Worm (Caenorhabditis elegans) whole organism, young adult: ENCODE results near the gene C16D2.1.
"Not testable (repeated sequence)": the region's sequence is repeated elsewhere in the genome, so short reads cannot be mapped to it uniquely, and the experiment has no call there.

Source experiments
- B0035.1 ChIP-seq: sonication (generic microtip); optimal IDR thresholded peaks from 2 replicates; lab custom pipeline; 2016; ENCODE audit warnings: missing genetic modification characterization, mild to moderate bottlenecking, missing compliant biosample characterization, missing genotype, missing genetic modification reagents
- B0261.1 ChIP-seq: sonication (generic microtip); optimal IDR thresholded peaks from 2 replicates; lab custom pipeline; 2016; ENCODE audit warnings: mild to moderate bottlenecking, missing genetic modification characterization, moderate library complexity, missing compliant biosample characterization
- C06A6.2 ChIP-seq: fragments of 200-800 bp; sonication (Bioruptor generic); conservative IDR thresholded peaks from 2 replicates; pipeline ENCODE4 v1.3.6; 2022; ENCODE audit warnings: missing genetic modification characterization, missing compliant biosample characterization
- D2030.7 ChIP-seq: fragments of 200-800 bp; sonication (Bioruptor generic); IDR thresholded peaks from 2 replicates; pipeline ENCODE4 v1.3.6; 2022; ENCODE audit warnings: missing genetic modification reagents, missing genetic modification characterization, missing compliant biosample characterization
- F23B12.7 ChIP-seq: sonication (generic microtip); optimal IDR thresholded peaks from 2 replicates; lab custom pipeline; 2017; ENCODE audit warnings: missing genetic modification characterization, mild to moderate bottlenecking, missing compliant biosample characterization, antibody characterized with exemption, moderate library complexity; ENCODE audit not compliant: insufficient read depth
- F33H1.4 ChIP-seq: fragments of 200-800 bp; sonication (Bioruptor generic); IDR thresholded peaks from 2 replicates; pipeline ENCODE4 v1.3.6; 2022; ENCODE audit warnings: missing genetic modification reagents, missing genetic modification characterization, missing compliant biosample characterization
- F37B4.10 ChIP-seq: fragments of 200-800 bp; sonication (Bioruptor generic); IDR thresholded peaks from 2 replicates; pipeline ENCODE4 v1.3.6; 2022; ENCODE audit warnings: missing genetic modification characterization, missing compliant biosample characterization
- F39B2.1 ChIP-seq: fragments of 200-800 bp; sonication (Bioruptor generic); IDR thresholded peaks from 2 replicates; pipeline ENCODE4 v1.3.6; 2022; ENCODE audit warnings: missing genetic modification reagents, missing genetic modification characterization, missing compliant biosample characterization
- Y53G8AR.9 ChIP-seq: fragments of 200-800 bp; sonication (Bioruptor generic); conservative IDR thresholded peaks from 2 replicates; pipeline ENCODE4 v1.3.6; 2022; ENCODE audit warnings: missing genetic modification reagents, missing genetic modification characterization, missing compliant biosample characterization
- Y56A3A.18 ChIP-seq: fragments of 200-800 bp; sonication (Bioruptor generic); IDR thresholded peaks from 2 replicates; pipeline ENCODE4 v1.3.6; 2022; ENCODE audit warnings: missing genetic modification reagents, missing genetic modification characterization, missing compliant biosample characterization
- Y95B8A.8 ChIP-seq: fragments of 200-800 bp; sonication (Bioruptor generic); IDR thresholded peaks from 2 replicates; pipeline ENCODE4 v1.3.6; 2022; ENCODE audit warnings: missing genetic modification reagents, missing genetic modification characterization, missing compliant biosample characterization
- attf-5 ChIP-seq: fragments of 200-800 bp; sonication (Bioruptor generic); optimal IDR thresholded peaks from 2 replicates; lab custom pipeline; 2018; ENCODE audit warnings: mild to moderate bottlenecking, missing genetic modification characterization, missing compliant biosample characterization
- bed-1 ChIP-seq: fragments of 200-800 bp; sonication (Bioruptor generic); IDR thresholded peaks from 2 replicates; pipeline ENCODE4 v1.3.6; 2022; ENCODE audit warnings: missing genetic modification reagents, missing genetic modification characterization, missing compliant biosample characterization
- cebp-2 ChIP-seq: fragments of 200-800 bp; sonication (Bioruptor generic); IDR thresholded peaks from 2 replicates; pipeline ENCODE4 v1.3.6; 2022; ENCODE audit warnings: missing genetic modification characterization, missing compliant biosample characterization
- ceh-100 ChIP-seq: fragments of 200-800 bp; sonication (Bioruptor generic); IDR thresholded peaks from 2 replicates; pipeline ENCODE4 v1.3.6; 2022; ENCODE audit warnings: missing genetic modification reagents, missing genetic modification characterization, missing compliant biosample characterization
- ceh-40 ChIP-seq: fragments of 200-800 bp; sonication (Bioruptor generic); IDR thresholded peaks from 2 replicates; pipeline ENCODE4 v1.3.6; 2022; ENCODE audit warnings: missing genetic modification characterization, missing compliant biosample characterization
- ceh-58 ChIP-seq: fragments of 200-800 bp; sonication (Bioruptor generic); IDR thresholded peaks from 2 replicates; pipeline ENCODE4 v1.3.6; 2022; ENCODE audit warnings: missing genetic modification characterization, missing compliant biosample characterization
- ceh-91 ChIP-seq: fragments of 200-800 bp; sonication (Bioruptor generic); IDR thresholded peaks from 2 replicates; pipeline ENCODE4 v1.3.6; 2022; ENCODE audit warnings: missing genetic modification reagents, missing genetic modification characterization, missing compliant biosample characterization
- chd-7 ChIP-seq: sonication (generic microtip); optimal IDR thresholded peaks from 2 replicates; lab custom pipeline; 2016; ENCODE audit warnings: mild to moderate bottlenecking, missing genetic modification characterization, moderate library complexity, missing compliant biosample characterization
- egl-18 ChIP-seq: fragments of 200-800 bp; sonication (Bioruptor generic); IDR thresholded peaks from 2 replicates; pipeline ENCODE4 v1.3.6; 2022; ENCODE audit warnings: missing genetic modification reagents, missing genetic modification characterization, missing compliant biosample characterization
- egl-44 ChIP-seq: fragments of 200-800 bp; sonication (Bioruptor generic); IDR thresholded peaks from 2 replicates; pipeline ENCODE4 v1.3.6; 2022; ENCODE audit warnings: missing genetic modification reagents, missing genetic modification characterization, missing compliant biosample characterization
- ekl-4 ChIP-seq: fragments of 200-800 bp; sonication (Bioruptor generic); IDR thresholded peaks from 2 replicates; pipeline ENCODE4 v1.3.6; 2022; ENCODE audit warnings: missing genetic modification reagents, missing genetic modification characterization, missing compliant biosample characterization
- hlh-12 ChIP-seq: sonication (generic microtip); optimal IDR thresholded peaks from 2 replicates; lab custom pipeline; 2016; ENCODE audit warnings: missing genetic modification characterization, missing compliant biosample characterization
- hmg-1.2 ChIP-seq: fragments of 200-800 bp; sonication (Bioruptor generic); IDR thresholded peaks from 2 replicates; pipeline ENCODE4 v1.3.6; 2022; ENCODE audit warnings: missing genetic modification reagents, missing genetic modification characterization, missing compliant biosample characterization
- hsf-1 ChIP-seq: fragments of 200-800 bp; sonication (Bioruptor generic); IDR thresholded peaks from 2 replicates; pipeline ENCODE4 v1.3.6; 2022; ENCODE audit warnings: missing genetic modification reagents, missing genetic modification characterization, missing compliant biosample characterization
- let-526 ChIP-seq: fragments of 200-800 bp; sonication (Bioruptor generic); IDR thresholded peaks from 2 replicates; pipeline ENCODE4 v1.3.6; 2022; ENCODE audit warnings: missing genetic modification reagents, missing genetic modification characterization, missing compliant biosample characterization
- lin-26 ChIP-seq: fragments of 200-800 bp; sonication (Bioruptor generic); IDR thresholded peaks from 2 replicates; pipeline ENCODE4 v1.3.6; 2022; ENCODE audit warnings: missing genetic modification reagents, missing genetic modification characterization, missing compliant biosample characterization
- madf-6 ChIP-seq: fragments of 200-800 bp; sonication (Bioruptor generic); IDR thresholded peaks from 2 replicates; pipeline ENCODE4 v1.3.6; 2022; ENCODE audit warnings: missing genetic modification reagents, missing genetic modification characterization, missing compliant biosample characterization
- madf-8 ChIP-seq: fragments of 200-800 bp; sonication (Bioruptor generic); conservative IDR thresholded peaks from 2 replicates; pipeline ENCODE4 v1.3.6; 2022; ENCODE audit warnings: missing genetic modification reagents, missing genetic modification characterization, missing compliant biosample characterization
- mcd-1 ChIP-seq: fragments of 200-800 bp; sonication (Bioruptor generic); IDR thresholded peaks from 2 replicates; pipeline ENCODE4 v1.3.6; 2022; ENCODE audit warnings: missing genetic modification reagents, missing genetic modification characterization, missing compliant biosample characterization
- nfyb-1 ChIP-seq: fragments of 200-800 bp; sonication (Bioruptor generic); IDR thresholded peaks from 2 replicates; pipeline ENCODE4 v1.3.6; 2022; ENCODE audit warnings: missing genetic modification reagents, missing genetic modification characterization, missing compliant biosample characterization
- nhr-120 ChIP-seq: fragments of 200-800 bp; sonication (Bioruptor generic); IDR thresholded peaks from 2 replicates; pipeline ENCODE4 v1.3.6; 2022; ENCODE audit warnings: missing genetic modification characterization, missing compliant biosample characterization
- pbrm-1 ChIP-seq: fragments of 200-800 bp; sonication (Bioruptor generic); IDR thresholded peaks from 2 replicates; pipeline ENCODE4 v1.3.6; 2022; ENCODE audit warnings: missing genetic modification reagents, missing genetic modification characterization, missing compliant biosample characterization
- pha-4 ChIP-seq: fragments of 150-350 bp; sonication (generic microtip); optimal IDR thresholded peaks from 2 replicates; lab custom pipeline; 2014; ENCODE audit warnings: missing biosample characterization, missing genetic modification reagents, missing genetic modification characterization
- rcor-1 ChIP-seq: fragments of 200-800 bp; sonication (Bioruptor generic); IDR thresholded peaks from 2 replicates; pipeline ENCODE4 v1.3.6; 2022; ENCODE audit warnings: missing genetic modification reagents, missing genetic modification characterization, missing compliant biosample characterization
- rec-8 ChIP-seq, 2 experiments: sonication (generic microtip); optimal IDR thresholded peaks; 2 replicates each; lab custom pipeline; 2016; ENCODE audit warnings: mild to moderate bottlenecking in 2 of 2, missing genetic modification characterization in 2 of 2, missing genetic modification reagents in 2 of 2, missing genotype in 2 of 2, missing biosample characterization in 1 of 2, missing compliant biosample characterization in 1 of 2, moderate library complexity in 1 of 2
- repo-1 ChIP-seq: sonication (generic microtip); optimal IDR thresholded peaks from 2 replicates; lab custom pipeline; 2017; ENCODE audit warnings: mild to moderate bottlenecking, missing genetic modification characterization, missing compliant biosample characterization
- rpc-1 ChIP-seq, 2 experiments: fragments of 150-350 bp in 1 of 2; sonication (generic microtip) in 1 of 2; optimal IDR thresholded peaks; 2 replicates each; lab custom pipeline; 2014 to 2018; ENCODE audit warnings: missing biosample characterization in 1 of 2, missing genetic modification characterization in 1 of 2, missing genetic modification reagents in 1 of 2, missing genotype in 1 of 2
- sea-2 ChIP-seq: fragments of 200-800 bp; sonication (Bioruptor generic); IDR thresholded peaks from 2 replicates; pipeline ENCODE4 v1.3.6; 2022; ENCODE audit warnings: missing genetic modification characterization, missing compliant biosample characterization
- tbp1 ChIP-seq: fragments of 200-800 bp; sonication (Bioruptor generic); optimal IDR thresholded peaks from 2 replicates; lab custom pipeline; 2018; ENCODE audit warnings: mild to moderate bottlenecking, missing genetic modification characterization, missing compliant biosample characterization
- xnd-1 ChIP-seq: sonication (generic microtip); optimal IDR thresholded peaks from 2 replicates; lab custom pipeline; 2016; ENCODE audit warnings: missing genotype, missing genetic modification reagents, missing genetic modification characterization, missing compliant biosample characterization
- ztf-25 ChIP-seq: fragments of 200-800 bp; sonication (Bioruptor generic); IDR thresholded peaks from 2 replicates; pipeline ENCODE4 v1.3.6; 2022; ENCODE audit warnings: missing genetic modification reagents, missing genetic modification characterization, missing compliant biosample characterization
- ztf-28 ChIP-seq: fragments of 200-800 bp; sonication (Bioruptor generic); IDR thresholded peaks from 2 replicates; pipeline ENCODE4 v1.3.6; 2022; ENCODE audit warnings: missing genetic modification reagents, missing genetic modification characterization, missing compliant biosample characterization
- ztf-3 ChIP-seq: fragments of 200-800 bp; sonication (Bioruptor generic); optimal IDR thresholded peaks from 2 replicates; lab custom pipeline; 2018; ENCODE audit warnings: mild to moderate bottlenecking, missing genetic modification characterization, missing compliant biosample characterization

C16D2.1 gene

DNA sequence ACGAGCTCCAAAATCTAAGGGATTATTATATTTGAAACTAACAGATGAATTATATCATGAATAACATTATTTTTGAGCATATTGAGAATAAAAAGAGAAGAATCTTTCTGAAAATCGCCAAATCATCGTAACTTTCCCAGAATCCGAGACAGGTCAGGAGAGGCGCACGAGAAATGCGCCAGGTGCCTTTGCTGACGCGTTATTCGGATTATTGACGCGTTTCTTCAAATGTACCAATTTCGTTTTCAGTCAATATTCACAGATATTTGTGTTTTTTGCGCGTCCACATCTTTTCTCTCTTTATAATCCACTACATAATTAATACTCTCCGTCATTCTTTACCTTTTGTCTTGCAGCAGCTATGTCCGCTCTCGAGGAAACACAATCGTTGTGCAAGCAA lies 32.4 kb upstream of the C16D2.1 start, which contains the start of gene T24H10.1 (continued):
- TF ChIP-seq ztf-3 (no peak), C06A6.2 (GFP tag; lab: Robert Waterston, UW) (no peak), chd-7 (tag; lab: Kevin White, UChicago) (no peak), hlh-12 (no peak), attf-5 (GFP tag; lab: Kevin White, UChicago) (peak; percentile 28), xnd-1 (tag; lab: Kevin White, UChicago) (peak; percentile 41), ceh-91 (GFP tag; lab: Robert Waterston, UW) (no peak), B0035.1 (tag; lab: Kevin White, UChicago) (no peak), ztf-25 (GFP tag; lab: Robert Waterston, UW) (no peak), F23B12.7 (tag; lab: Kevin White, UChicago) (peak; percentile 13), repo-1 (tag; lab: Kevin White, UChicago) (peak; percentile 20), B0261.1 (tag; lab: Kevin White, UChicago) (no peak)

DNA sequence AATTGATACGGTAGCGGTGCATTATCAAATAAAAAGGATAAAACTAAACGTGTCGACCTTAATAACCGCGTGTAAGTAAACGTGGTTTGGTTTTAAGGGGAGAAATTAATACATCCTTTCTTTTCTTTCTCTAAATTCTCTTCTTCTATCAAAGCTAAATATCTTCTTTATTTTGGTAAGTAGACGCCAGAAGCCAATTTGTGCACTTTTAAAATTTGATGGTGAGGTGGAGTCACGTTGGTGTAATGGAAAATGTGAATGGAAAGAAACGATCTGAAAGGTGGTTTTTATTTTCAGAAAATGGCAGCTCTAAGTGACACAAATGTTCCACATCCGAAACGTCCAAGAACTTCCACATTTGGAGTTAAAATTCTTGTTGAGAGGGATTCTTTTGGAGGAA lies 30.7 kb upstream of the C16D2.1 start, which contains the start of gene T24H10.5:
Gene T24H10.5, plus strand, starts transcription at position 301 of the 400 bp plus-strand sequence.
- TF ChIP-seq pha-4 (tag; lab: Kevin White, UChicago): no peak
- no peak for TF ChIP-seq rec-8 (tag; optimal IDR thresholded peaks at IDR 0.05; lab: Kevin White, UChicago)
- TF ChIP-seq F37B4.10 (GFP tag; lab: Robert Waterston, UW): no peak
- TF ChIP-seq madf-6 (GFP tag; lab: Robert Waterston, UW): peak; percentile 34; the same call in 1 of the 2 replicates
- TF ChIP-seq hmg-1.2 (GFP tag; lab: Robert Waterston, UW): no peak

DNA sequence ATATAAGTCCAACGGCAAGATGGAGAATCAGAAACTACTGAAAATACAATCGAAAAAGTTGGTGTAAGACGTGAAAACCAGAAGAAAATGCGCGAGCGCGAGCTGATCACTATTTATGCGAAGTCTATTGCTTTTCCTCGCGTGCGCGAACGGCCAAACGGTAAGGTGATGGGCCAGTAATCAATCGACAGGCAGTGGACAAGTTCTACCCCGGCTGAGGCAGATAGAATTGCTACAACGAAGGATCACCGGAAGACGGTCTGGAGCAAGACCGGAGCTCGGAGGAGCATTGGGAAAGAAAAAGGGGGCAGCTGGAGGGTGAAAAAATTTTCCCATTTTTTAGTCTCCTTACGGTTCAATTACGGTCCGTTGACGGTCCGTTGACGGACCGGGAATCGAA lies 28.8 kb upstream of the C16D2.1 start:
- 0 out of 2 replicates have a peak, but pooled peaks have one; percentile 45 for TF ChIP-seq nhr-120
- peak; percentile 83 for TF ChIP-seq D2030.7
- peak; percentile 74; the same call in 1 of the 2 replicates for TF ChIP-seq F39B2.1 (GFP tag; lab: Robert Waterston, UW)
- peak; percentile 75 for TF ChIP-seq tbp1 (GFP tag; lab: Kevin White, UChicago)
- peak; percentile 78; the same call in 1 of the 2 replicates for TF ChIP-seq Y56A3A.18
- 0 out of 2 replicates have a peak, but pooled peaks have one; percentile 54 for TF ChIP-seq sea-2
- peak; percentile 88 for TF ChIP-seq ztf-28 (GFP tag; lab: Robert Waterston, UW)
- peak; percentile 70 for TF ChIP-seq rcor-1
- TF ChIP-seq hsf-1 (GFP tag; lab: Robert Waterston, UW): peak; percentile 74
- peak; percentile 94 for TF ChIP-seq cebp-2 (GFP tag; lab: Robert Waterston, UW)
- peak; percentile 57 for TF ChIP-seq F33H1.4 (GFP tag; lab: Robert Waterston, UW)
- peak; percentile 94 for TF ChIP-seq egl-44 (GFP tag; lab: Robert Waterston, UW)
- TF ChIP-seq rpc-1 (optimal IDR thresholded peaks at IDR 0.05; lab: Kevin White, UChicago): not testable (repeated sequence)
- TF ChIP-seq rpc-1 (tag; optimal IDR thresholded peaks at IDR 0.05; lab: Kevin White, UChicago): peak; percentile 41
- 0 out of 2 replicates have a peak, but pooled peaks have one; percentile 76 for TF ChIP-seq F37B4.10 (GFP tag; lab: Robert Waterston, UW)
- peak; percentile 53; the same call in 1 of the 2 replicates for TF ChIP-seq ceh-100 (GFP tag; lab: Robert Waterston, UW)
- TF ChIP-seq lin-26: peak; percentile 99
- peak; percentile 78; the same call in 1 of the 2 replicates for TF ChIP-seq Y95B8A.8 (GFP tag; lab: Robert Waterston, UW)
- peak; percentile 67 for TF ChIP-seq mcd-1 (GFP tag; lab: Robert Waterston, UW)
- TF ChIP-seq egl-18 (GFP tag; lab: Robert Waterston, UW): peak; percentile 87
- peak; percentile 73 for TF ChIP-seq ekl-4
- peak; percentile 50; the same call in 1 of the 2 replicates for TF ChIP-seq ceh-91 (GFP tag; lab: Robert Waterston, UW)
- peak; percentile 77; the same call in 1 of the 2 replicates for TF ChIP-seq ceh-40 (GFP tag; lab: Robert Waterston, UW)
- peak; percentile 37; the same call in 1 of the 2 replicates for TF ChIP-seq madf-8 (GFP tag; lab: Robert Waterston, UW)
- 0 out of 2 replicates have a peak, but pooled peaks have one; percentile 52 for TF ChIP-seq bed-1
- peak; percentile 78 for TF ChIP-seq madf-6 (GFP tag; lab: Robert Waterston, UW)
- TF ChIP-seq let-526 (GFP tag; lab: Robert Waterston, UW): 0 out of 2 replicates have a peak, but pooled peaks have one; percentile 42
- TF ChIP-seq pbrm-1 (GFP tag; lab: Robert Waterston, UW): peak; percentile 58
- peak; percentile 90 for TF ChIP-seq ztf-25 (GFP tag; lab: Robert Waterston, UW)
- TF ChIP-seq ceh-58: peak; percentile 93; the same call in 1 of the 2 replicates
- TF ChIP-seq Y53G8AR.9: peak; percentile 70; the same call in 1 of the 2 replicates
- TF ChIP-seq nfyb-1 (GFP tag; lab: Robert Waterston, UW): peak; percentile 89
